Worm (Caenorhabditis elegans) whole organism, L1 larva: Measurements from ENCODE around the gene icln-1.
A peak's percentile ranks its signal among the peaks of the same experiment; 100 is the strongest.

Experiments used
- C04F5.9 ChIP-seq: sonication (generic microtip); optimal IDR thresholded peaks from 2 replicates; lab custom pipeline; 2016; ENCODE audit warnings: missing genetic modification characterization, missing compliant biosample characterization
- F16B12.6 ChIP-seq: fragments of 150-350 bp; optimal IDR thresholded peaks from 2 replicates; lab custom pipeline; 2014; ENCODE audit warnings: missing biosample characterization, missing genetic modification characterization
- alr-1 ChIP-seq: fragments of 200-800 bp; sonication (Bioruptor generic); optimal IDR thresholded peaks from 2 replicates; lab custom pipeline; 2018; ENCODE audit warnings: borderline replicate concordance, mild to moderate bottlenecking, missing genetic modification characterization, missing compliant biosample characterization
- ceh-82 ChIP-seq, 3 experiments: fragments of 150-350 bp in 1 of 3; sonication (generic microtip) in 2 of 3; optimal IDR thresholded peaks; 2 replicates each; lab custom pipeline; 2014 to 2017; ENCODE audit warnings: missing biosample characterization in 3 of 3, missing genetic modification characterization in 3 of 3
- ceh-90 ChIP-seq: sonication (generic microtip); optimal IDR thresholded peaks from 2 replicates; lab custom pipeline; 2016; ENCODE audit warnings: missing genetic modification characterization, missing compliant biosample characterization
- dpl-1 ChIP-seq, 3 experiments: fragments of 150-350 bp in 2 of 3; sonication (generic microtip) in 1 of 3; optimal IDR thresholded peaks; 2 replicates each; lab custom pipeline; 2014 to 2017; ENCODE audit warnings: missing biosample characterization in 3 of 3, missing genetic modification characterization in 3 of 3, missing genetic modification reagents in 3 of 3
- dsc-1 ChIP-seq: sonication (generic microtip); optimal IDR thresholded peaks from 2 replicates; lab custom pipeline; 2016; ENCODE audit warnings: mild to moderate bottlenecking, missing genetic modification characterization, missing compliant biosample characterization
- efl-1 ChIP-seq, 4 experiments: fragments of 150-350 bp; optimal IDR thresholded peaks in 3 of 4; peaks in 1 of 4; 1 replicate in 1 of 4; 2 replicates in 3 of 4; lab custom pipeline; 2014; ENCODE audit warnings: missing biosample characterization in 2 of 4, missing genetic modification characterization in 2 of 4, missing genetic modification reagents in 2 of 4
- egl-13 ChIP-seq: sonication (generic microtip); optimal IDR thresholded peaks from 2 replicates; lab custom pipeline; 2016; ENCODE audit warnings: missing genotype, missing genetic modification reagents, missing genetic modification characterization, missing compliant biosample characterization
- fkh-10 ChIP-seq: sonication (generic microtip); optimal IDR thresholded peaks from 2 replicates; lab custom pipeline; 2017; ENCODE audit warnings: missing biosample characterization, missing genetic modification reagents, missing genetic modification characterization
- fkh-8 ChIP-seq: sonication (generic microtip); optimal IDR thresholded peaks from 2 replicates; lab custom pipeline; 2016; ENCODE audit warnings: mild to moderate bottlenecking, missing genetic modification characterization, missing compliant biosample characterization
- grh-1 ChIP-seq: fragments of 200-800 bp; sonication (Bioruptor generic); IDR thresholded peaks from 2 replicates; pipeline ENCODE4 v1.3.6; 2022; ENCODE audit warnings: missing genetic modification reagents, missing genetic modification characterization, missing compliant biosample characterization
- hlh-17 ChIP-seq: fragments of 200-800 bp; sonication (Bioruptor generic); optimal IDR thresholded peaks from 2 replicates; lab custom pipeline; 2018; ENCODE audit warnings: missing genetic modification characterization, mild to moderate bottlenecking, missing compliant biosample characterization, moderate library complexity, borderline replicate concordance
- irx-1 ChIP-seq: sonication (generic microtip); optimal IDR thresholded peaks from 2 replicates; lab custom pipeline; 2016; ENCODE audit warnings: missing genetic modification characterization, missing compliant biosample characterization
- isw-1 ChIP-seq: fragments of 200-800 bp; sonication (Bioruptor generic); IDR thresholded peaks from 2 replicates; pipeline ENCODE4 v1.3.6; 2022; ENCODE audit warnings: missing genetic modification characterization, missing compliant biosample characterization
- lin-13 ChIP-seq: fragments of 150-350 bp; optimal IDR thresholded peaks from 2 replicates; lab custom pipeline; 2014; ENCODE audit warnings: missing biosample characterization, missing genetic modification reagents, missing genetic modification characterization
- lin-14 ChIP-seq: fragments of 200-800 bp; sonication (Bioruptor generic); optimal IDR thresholded peaks from 2 replicates; lab custom pipeline; 2018; ENCODE audit warnings: mild to moderate bottlenecking, missing genetic modification characterization, moderate library complexity, missing compliant biosample characterization
- lin-15B ChIP-seq: fragments of 150-350 bp; sonication (generic microtip); optimal IDR thresholded peaks from 3 replicates; lab custom pipeline; 2014; ENCODE audit warnings: missing biosample characterization, missing genetic modification characterization
- lin-35 ChIP-seq, 2 experiments: fragments of 150-350 bp; optimal IDR thresholded peaks; 2 replicates each; lab custom pipeline; 2014; ENCODE audit warnings: missing biosample characterization in 2 of 2, missing genetic modification characterization in 2 of 2, missing genetic modification reagents in 2 of 2
- lin-39 ChIP-seq: fragments of 150-350 bp; optimal IDR thresholded peaks from 2 replicates; lab custom pipeline; 2014; ENCODE audit warnings: missing biosample characterization, missing genetic modification reagents, missing genetic modification characterization
- lir-3 ChIP-seq: sonication (generic microtip); optimal IDR thresholded peaks from 2 replicates; lab custom pipeline; 2016; ENCODE audit warnings: mild to moderate bottlenecking, missing genetic modification characterization, moderate library complexity, missing compliant biosample characterization; ENCODE audit not compliant: poor library complexity
- lsy-2 ChIP-seq, 2 experiments: fragments of 150-350 bp; optimal IDR thresholded peaks; 2 replicates each; lab custom pipeline; 2014; ENCODE audit warnings: missing biosample characterization in 2 of 2, missing genetic modification characterization in 2 of 2
- mdl-1 ChIP-seq, 2 experiments: fragments of 150-350 bp; optimal IDR thresholded peaks; 2 replicates each; lab custom pipeline; 2014 to 2017; ENCODE audit warnings: missing biosample characterization in 2 of 2, missing genetic modification characterization in 2 of 2, inconsistent platforms in 1 of 2
- mep-1 ChIP-seq: fragments of 150-350 bp; optimal IDR thresholded peaks from 2 replicates; lab custom pipeline; 2014; ENCODE audit warnings: missing biosample characterization, missing genetic modification characterization
- nhr-12 ChIP-seq: sonication (generic microtip); optimal IDR thresholded peaks from 2 replicates; lab custom pipeline; 2017; ENCODE audit warnings: missing biosample characterization, missing genetic modification characterization
- nhr-19 ChIP-seq: fragments of 200-800 bp; sonication (Bioruptor generic); conservative IDR thresholded peaks from 2 replicates; pipeline ENCODE4 v1.3.6; 2022; ENCODE audit warnings: missing genetic modification characterization, missing compliant biosample characterization
- nhr-20 ChIP-seq: sonication (generic microtip); optimal IDR thresholded peaks from 2 replicates; lab custom pipeline; 2016; ENCODE audit warnings: mild to moderate bottlenecking, missing genetic modification characterization, missing compliant biosample characterization
- nhr-28 ChIP-seq: fragments of 150-350 bp; optimal IDR thresholded peaks from 2 replicates; lab custom pipeline; 2014; ENCODE audit warnings: missing biosample characterization, missing genetic modification characterization
- nhr-47 ChIP-seq: sonication (generic microtip); optimal IDR thresholded peaks from 2 replicates; lab custom pipeline; 2016; ENCODE audit warnings: mild to moderate bottlenecking, missing genetic modification characterization, moderate library complexity, missing compliant biosample characterization
- nhr-71 ChIP-seq: sonication (generic microtip); optimal IDR thresholded peaks from 2 replicates; lab custom pipeline; 2016; ENCODE audit warnings: mild to moderate bottlenecking, missing genetic modification characterization, moderate library complexity, missing compliant biosample characterization
- nhr-76 ChIP-seq: sonication (generic microtip); optimal IDR thresholded peaks from 2 replicates; lab custom pipeline; 2017; ENCODE audit warnings: missing biosample characterization, missing genetic modification characterization
- nhr-77 ChIP-seq: fragments of 150-350 bp; optimal IDR thresholded peaks from 2 replicates; lab custom pipeline; 2014; ENCODE audit warnings: missing biosample characterization, missing genetic modification characterization
- nhr-85 ChIP-seq: sonication (generic microtip); peaks from one replicate; lab custom pipeline; 2016; ENCODE audit warnings: missing genetic modification characterization, inconsistent platforms, missing compliant biosample characterization
- pqm-1 ChIP-seq: sonication (generic microtip); optimal IDR thresholded peaks from 3 replicates; lab custom pipeline; 2017; ENCODE audit warnings: missing biosample characterization, missing genetic modification characterization
- rnt-1 ChIP-seq: sonication (generic microtip); optimal IDR thresholded peaks from 2 replicates; lab custom pipeline; 2016; ENCODE audit warnings: mild to moderate bottlenecking, missing genetic modification characterization, moderate library complexity, missing compliant biosample characterization
- skn-1 ChIP-seq: fragments of 150-350 bp; optimal IDR thresholded peaks from 2 replicates; lab custom pipeline; 2014; ENCODE audit warnings: missing biosample characterization, missing genetic modification characterization
- snu-23 ChIP-seq: sonication (generic microtip); optimal IDR thresholded peaks from 2 replicates; lab custom pipeline; 2016; ENCODE audit warnings: missing genetic modification characterization, missing compliant biosample characterization
- sptf-1 ChIP-seq: fragments of 150-350 bp; optimal IDR thresholded peaks from 2 replicates; lab custom pipeline; 2014; ENCODE audit warnings: missing biosample characterization, missing genetic modification characterization
- swsn-7 ChIP-seq: sonication (generic microtip); optimal IDR thresholded peaks from 2 replicates; lab custom pipeline; 2016; ENCODE audit warnings: missing genetic modification characterization, missing compliant biosample characterization
- tbx-2 ChIP-seq: sonication (generic microtip); optimal IDR thresholded peaks from 2 replicates; lab custom pipeline; 2016; ENCODE audit warnings: missing genetic modification characterization, missing compliant biosample characterization
- unc-130 ChIP-seq: fragments of 150-350 bp; optimal IDR thresholded peaks from 2 replicates; lab custom pipeline; 2017; ENCODE audit warnings: missing biosample characterization, missing genetic modification characterization, inconsistent platforms
- unc-30 ChIP-seq: sonication (generic microtip); optimal IDR thresholded peaks from 2 replicates; lab custom pipeline; 2017; ENCODE audit warnings: missing biosample characterization, missing genetic modification characterization
- unc-62 ChIP-seq: fragments of 150-350 bp; optimal IDR thresholded peaks from 2 replicates; lab custom pipeline; 2014; ENCODE audit warnings: missing biosample characterization, missing genetic modification reagents, missing genetic modification characterization
- vab-15 ChIP-seq: sonication (generic microtip); optimal IDR thresholded peaks from 2 replicates; lab custom pipeline; 2017; ENCODE audit warnings: missing genotype, mild to moderate bottlenecking, missing genetic modification characterization, missing compliant biosample characterization
- xbp-1 ChIP-seq: sonication (generic microtip); optimal IDR thresholded peaks from 2 replicates; lab custom pipeline; 2016; ENCODE audit warnings: missing genetic modification characterization, missing compliant biosample characterization
- zag-1 ChIP-seq: fragments of 150-350 bp; optimal IDR thresholded peaks from 2 replicates; lab custom pipeline; 2014; ENCODE audit warnings: missing biosample characterization, missing genetic modification characterization
- zip-4 ChIP-seq: fragments of 200-800 bp; sonication (Bioruptor generic); optimal IDR thresholded peaks from 2 replicates; lab custom pipeline; 2018; ENCODE audit warnings: mild to moderate bottlenecking, missing genetic modification characterization, moderate library complexity, missing compliant biosample characterization
- ztf-11 ChIP-seq, 2 experiments: sonication (generic microtip); optimal IDR thresholded peaks; 2 replicates each; lab custom pipeline; 2016 to 2017; ENCODE audit warnings: missing genetic modification characterization in 2 of 2, missing biosample characterization in 1 of 2, missing compliant biosample characterization in 1 of 2

icln-1 gene

DNA sequence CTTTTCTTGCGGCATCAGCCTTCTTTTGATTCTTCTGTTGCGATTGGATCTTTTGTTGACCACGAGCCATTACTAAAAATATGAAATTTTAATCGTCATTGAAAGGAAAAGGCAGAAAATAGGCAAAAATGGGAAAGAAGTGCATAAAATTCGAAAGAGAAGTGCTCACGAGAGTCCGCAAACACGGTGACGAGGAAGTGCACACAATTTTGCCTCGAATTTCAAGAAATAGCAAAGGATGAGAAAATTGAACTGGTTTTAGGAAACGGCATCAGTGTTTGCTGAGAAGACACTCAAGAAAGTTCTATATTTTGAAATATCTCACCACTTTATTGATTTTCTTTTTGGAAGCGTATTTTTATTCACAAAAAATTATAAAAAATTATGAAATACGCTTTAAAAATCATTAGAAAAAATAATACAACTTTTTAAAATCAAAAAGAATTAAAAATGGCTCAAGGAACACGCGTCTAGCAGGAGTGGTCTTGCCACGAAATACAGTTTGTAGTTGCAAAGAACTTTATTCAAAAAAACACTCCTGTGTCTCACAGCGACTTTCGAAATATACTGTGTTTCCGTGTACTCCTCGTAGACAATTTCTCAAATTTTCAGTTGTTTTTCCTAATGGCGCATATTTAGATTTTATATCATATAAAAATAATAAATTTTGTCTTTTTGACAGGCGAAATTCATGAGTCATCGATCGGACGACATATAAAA, 867 bp upstream of the icln-1 start, which contains the start of the genes znf-706 and cpna-3:
Gene znf-706, minus strand, starts transcription at position 72 of the 720 bp plus-strand sequence.
Gene cpna-3, plus strand, starts transcription at position 683 of the 720 bp plus-strand sequence.
- peak; percentile 47 for TF ChIP-seq lin-15B (tag; lab: Kevin White, UChicago)
- peak; percentile 28 to 50 for TF ChIP-seq lsy-2 (tag; optimal IDR thresholded peaks at IDR 0.05; lab: Kevin White, UChicago)
- peak; percentile 4 for TF ChIP-seq nhr-85
- no peak for TF ChIP-seq vab-15
- no peak for TF ChIP-seq egl-13
- no peak for TF ChIP-seq ztf-11 (tag; optimal IDR thresholded peaks at IDR 0.05; lab: Kevin White, UChicago)
- peak; percentile 25 for TF ChIP-seq skn-1 (tag; lab: Kevin White, UChicago)
- no peak for TF ChIP-seq irx-1 (tag; lab: Kevin White, UChicago)
- peak; percentile 12 for TF ChIP-seq dsc-1 (tag; lab: Kevin White, UChicago)
- TF ChIP-seq snu-23 (GFP tag; lab: Kevin White, UChicago), result peak; percentile 54
- TF ChIP-seq mdl-1 (tag; optimal IDR thresholded peaks at IDR 0.05; lab: Kevin White, UChicago), result peak in 1 of 2 experiments; percentile 28
- no peak for TF ChIP-seq fkh-10
- TF ChIP-seq lin-13 (GFP tag; lab: Kevin White, UChicago), result no peak
- no peak for TF ChIP-seq zip-4 (GFP tag; lab: Kevin White, UChicago)
- peak; percentile 38 for TF ChIP-seq rnt-1 (tag; lab: Kevin White, UChicago)
- peak; percentile 10 for TF ChIP-seq swsn-7 (tag; lab: Kevin White, UChicago)
- peak; percentile 43 for TF ChIP-seq mep-1 (tag; lab: Kevin White, UChicago)
- TF ChIP-seq xbp-1, result peak; percentile 21
- no peak for TF ChIP-seq zag-1
- no peak for TF ChIP-seq sptf-1 (tag; lab: Kevin White, UChicago)
- TF ChIP-seq dpl-1 (GFP tag; optimal IDR thresholded peaks at IDR 0.05; lab: Kevin White, UChicago), result peak; percentile 65 to 70 (median 70)
- TF ChIP-seq nhr-71, result peak; percentile 41
- TF ChIP-seq lin-14, result no peak
- TF ChIP-seq hlh-17 (GFP tag; lab: Kevin White, UChicago), result no peak
- TF ChIP-seq nhr-20 (tag; lab: Kevin White, UChicago), result peak; percentile 11
- no peak for TF ChIP-seq lir-3 (tag; lab: Kevin White, UChicago)
- TF ChIP-seq efl-1 (optimal IDR thresholded peaks at IDR 0.05; lab: Kevin White, UChicago), result peak; percentile 49 to 66
- TF ChIP-seq efl-1 (GFP tag; optimal IDR thresholded peaks at IDR 0.05 in 1 of 2; lab: Kevin White, UChicago), result peak; percentile 69 to 96
- no peak for TF ChIP-seq unc-130
- TF ChIP-seq nhr-12 (tag; lab: Kevin White, UChicago), result no peak
- TF ChIP-seq nhr-47 (tag; lab: Kevin White, UChicago), result peak; percentile 35
- peak; percentile 14 for TF ChIP-seq tbx-2
- peak; percentile 90 for TF ChIP-seq F16B12.6
- TF ChIP-seq ceh-82 (tag; optimal IDR thresholded peaks at IDR 0.05; lab: Kevin White, UChicago), result peak; percentile 3 to 38 (median 14)
- no peak for TF ChIP-seq isw-1
- TF ChIP-seq nhr-28, result no peak
- TF ChIP-seq lin-35 (GFP tag; optimal IDR thresholded peaks at IDR 0.05; lab: Kevin White, UChicago), result peak; percentile 60 to 75
- 0 out of 2 replicates have a peak, but pooled peaks have one; percentile 9 for TF ChIP-seq nhr-19
- TF ChIP-seq pqm-1 (tag; lab: Kevin White, UChicago), result no peak

DNA sequence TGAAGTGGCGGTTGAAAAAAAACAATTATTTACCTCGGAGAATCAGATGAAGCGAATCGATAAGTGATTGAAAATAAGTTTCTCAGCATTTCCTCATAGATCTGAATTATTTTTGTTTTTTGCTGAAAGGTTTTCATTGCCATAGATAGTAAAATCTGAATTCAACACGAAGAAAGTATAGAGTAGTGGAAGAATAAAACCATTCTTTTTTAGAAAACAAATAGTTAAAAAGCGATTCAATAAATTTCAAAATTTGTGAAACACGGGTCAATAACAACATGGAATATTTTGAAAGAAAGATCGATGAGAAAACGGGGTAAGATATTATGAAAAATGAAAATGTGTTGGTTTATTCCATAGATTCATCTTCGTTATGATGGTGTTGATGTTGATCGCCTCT, 1.1 kb downstream of the icln-1 start, which contains the start of gene mrpl-42:
Gene mrpl-42, minus strand, starts transcription at position 101 of the 400 bp plus-strand sequence.
- TF ChIP-seq grh-1 (GFP tag; lab: Robert Waterston, UW) (no peak), nhr-77 (tag; lab: Kevin White, UChicago) (no peak), ceh-90 (tag; lab: Kevin White, UChicago) (no peak), dpl-1 (GFP tag; optimal IDR thresholded peaks at IDR 0.05; lab: Kevin White, UChicago) (no peak), unc-62 (no peak), alr-1 (tag; lab: Kevin White, UChicago) (no peak), lsy-2 (tag; optimal IDR thresholded peaks at IDR 0.05; lab: Kevin White, UChicago) (no peak), sptf-1 (tag; lab: Kevin White, UChicago) (no peak), lin-13 (GFP tag; lab: Kevin White, UChicago) (no peak), ceh-82 (tag; optimal IDR thresholded peaks at IDR 0.05; lab: Kevin White, UChicago) (no peak), ztf-11 (tag; optimal IDR thresholded peaks at IDR 0.05; lab: Kevin White, UChicago) (no peak), nhr-28 (no peak), lin-35 (GFP tag; optimal IDR thresholded peaks at IDR 0.05; lab: Kevin White, UChicago) (no peak), nhr-76 (tag; lab: Kevin White, UChicago) (no peak), fkh-8 (no peak), C04F5.9 (tag; lab: Kevin White, UChicago) (no peak), lin-39 (tag; lab: Kevin White, UChicago) (no peak), unc-30 (tag; lab: Kevin White, UChicago) (no peak)
